Fruit fly (Drosophila melanogaster) whole organism, embryonic: ENCODE data around the gene Cdk5alpha.

Source experiments
- Adf1 ChIP-seq: fragments of 200-800 bp; sonication (Bioruptor generic); IDR thresholded peaks from 2 replicates; pipeline ENCODE4 v1.3.6; 2022; ENCODE audit warnings: missing biosample characterization, missing genetic modification characterization
- Atf-2 ChIP-seq: fragments of 200-800 bp; sonication (Bioruptor generic); optimal IDR thresholded peaks from 2 replicates; lab custom pipeline; 2016; ENCODE audit warnings: missing biosample characterization, missing genetic modification characterization
- B-H2 ChIP-seq: fragments of 200-800 bp; sonication (Bioruptor generic); optimal IDR thresholded peaks from 2 replicates; lab custom pipeline; 2018; ENCODE audit warnings: missing biosample characterization, mild to moderate bottlenecking, missing genetic modification characterization
- BtbVII ChIP-seq: fragments of 200-800 bp; sonication (Bioruptor generic); optimal IDR thresholded peaks from 3 replicates; lab custom pipeline; 2017; ENCODE audit warnings: missing biosample characterization, mild to moderate bottlenecking, missing genetic modification characterization
- CG10267 ChIP-seq: fragments of 200-800 bp; sonication (Bioruptor generic); optimal IDR thresholded peaks from 2 replicates; lab custom pipeline; 2018; ENCODE audit warnings: missing biosample characterization, mild to moderate bottlenecking, missing genetic modification characterization, moderate library complexity
- CG12155 ChIP-seq: fragments of 200-800 bp; sonication (Bioruptor generic); optimal IDR thresholded peaks from 3 replicates; lab custom pipeline; 2016; ENCODE audit warnings: missing biosample characterization, missing genetic modification characterization
- CG12236 ChIP-seq: fragments of 200-800 bp; sonication (Bioruptor generic); optimal IDR thresholded peaks from 2 replicates; lab custom pipeline; 2016; ENCODE audit warnings: missing biosample characterization, missing genetic modification characterization
- CG13624 ChIP-seq: fragments of 200-800 bp; sonication (Bioruptor generic); optimal IDR thresholded peaks from 2 replicates; lab custom pipeline; 2016; ENCODE audit warnings: missing biosample characterization, missing genetic modification characterization
- CG14710 ChIP-seq: fragments of 200-800 bp; sonication (Bioruptor generic); optimal IDR thresholded peaks from 3 replicates; lab custom pipeline; 2019; ENCODE audit warnings: missing biosample characterization, mild to moderate bottlenecking, missing genetic modification characterization, moderate library complexity
- CG1792 ChIP-seq: fragments of 200-800 bp; sonication (Bioruptor generic); optimal IDR thresholded peaks from 2 replicates; lab custom pipeline; 2016; ENCODE audit warnings: missing biosample characterization, missing genetic modification characterization
- CG1832 ChIP-seq: fragments of 200-800 bp; sonication (Bioruptor generic); optimal IDR thresholded peaks from 2 replicates; lab custom pipeline; 2017; ENCODE audit warnings: missing biosample characterization, mild to moderate bottlenecking, missing genetic modification characterization, inconsistent platforms
- CG18599 ChIP-seq: fragments of 200-800 bp; sonication (Bioruptor generic); optimal IDR thresholded peaks from 3 replicates; lab custom pipeline; 2017; ENCODE audit warnings: missing biosample characterization, missing genetic modification characterization, mild to moderate bottlenecking, moderate library complexity, missing genetic modification reagents
- CG18764 ChIP-seq: fragments of 200-800 bp; sonication (Bioruptor generic); optimal IDR thresholded peaks from 3 replicates; lab custom pipeline; 2016; ENCODE audit warnings: missing biosample characterization, missing genetic modification characterization
- CG32767 ChIP-seq: fragments of 200-800 bp; sonication (Bioruptor generic); IDR thresholded peaks from 2 replicates; pipeline ENCODE4 v1.3.6; 2022; ENCODE audit warnings: missing biosample characterization, missing genetic modification characterization
- CG33213 ChIP-seq: fragments of 200-800 bp; sonication (Bioruptor generic); optimal IDR thresholded peaks from 3 replicates; lab custom pipeline; 2016; ENCODE audit warnings: missing biosample characterization, missing genetic modification characterization
- CG34422 ChIP-seq: fragments of 200-800 bp; sonication (Bioruptor generic); IDR thresholded peaks from 3 replicates; pipeline ENCODE4 v1.3.6; 2022; ENCODE audit warnings: missing biosample characterization, missing genetic modification characterization
- CG6765 ChIP-seq: fragments of 200-800 bp; sonication (Bioruptor generic); optimal IDR thresholded peaks from 3 replicates; lab custom pipeline; 2017; ENCODE audit warnings: missing biosample characterization, mild to moderate bottlenecking, missing genetic modification characterization
- CG7987 ChIP-seq: fragments of 200-800 bp; sonication (Bioruptor generic); optimal IDR thresholded peaks from 2 replicates; lab custom pipeline; 2018; ENCODE audit warnings: missing biosample characterization, mild to moderate bottlenecking, missing genetic modification characterization, moderate library complexity
- CG8359 ChIP-seq: fragments of 200-800 bp; sonication (Bioruptor generic); optimal IDR thresholded peaks from 2 replicates; lab custom pipeline; 2017; ENCODE audit warnings: missing biosample characterization, mild to moderate bottlenecking, missing genetic modification characterization, borderline replicate concordance
- CG9797 ChIP-seq: fragments of 200-800 bp; sonication (Bioruptor generic); optimal IDR thresholded peaks from 3 replicates; lab custom pipeline; 2018; ENCODE audit warnings: missing biosample characterization, mild to moderate bottlenecking, missing genetic modification characterization
- CoRest ChIP-seq: fragments of 200-800 bp; sonication (Bioruptor generic); optimal IDR thresholded peaks from 3 replicates; lab custom pipeline; 2018; ENCODE audit warnings: missing biosample characterization, mild to moderate bottlenecking, missing genetic modification characterization, moderate library complexity
- Doc3 ChIP-seq: fragments of 200-800 bp; sonication (Bioruptor generic); IDR thresholded peaks from 3 replicates; pipeline ENCODE4 v1.3.6; 2022; ENCODE audit warnings: missing biosample characterization, missing genetic modification characterization; ENCODE audit not compliant: partially characterized antibody
- Elba2 ChIP-seq: fragments of 200-800 bp; sonication (Bioruptor generic); optimal IDR thresholded peaks from 3 replicates; lab custom pipeline; 2016; ENCODE audit warnings: missing biosample characterization, missing genetic modification characterization
- GATAe ChIP-seq: fragments of 200-800 bp; sonication (Bioruptor generic); conservative IDR thresholded peaks from 2 replicates; pipeline ENCODE4 v1.3.6; 2022; ENCODE audit warnings: missing biosample characterization, missing genetic modification characterization
- Hey ChIP-seq: fragments of 200-800 bp; sonication (Bioruptor generic); optimal IDR thresholded peaks from 3 replicates; lab custom pipeline; 2018; ENCODE audit warnings: missing biosample characterization, mild to moderate bottlenecking, missing genetic modification characterization
- Hr39 ChIP-seq: fragments of >200 bp; optimal IDR thresholded peaks from 2 replicates; lab custom pipeline; 2017
- MTF-1 ChIP-seq: fragments of 200-800 bp; sonication (Bioruptor generic); optimal IDR thresholded peaks from 2 replicates; lab custom pipeline; 2018; ENCODE audit warnings: missing biosample characterization, mild to moderate bottlenecking, missing genetic modification characterization, borderline replicate concordance
- Mad ChIP-seq: fragments of 200-800 bp; sonication (Bioruptor generic); optimal IDR thresholded peaks from 2 replicates; lab custom pipeline; 2016; ENCODE audit warnings: missing biosample characterization, missing genetic modification characterization
- NC2β ChIP-seq: fragments of 200-800 bp; sonication (Bioruptor generic); optimal IDR thresholded peaks from 2 replicates; lab custom pipeline; 2016; ENCODE audit warnings: missing biosample characterization, missing genetic modification characterization
- Oaz ChIP-seq: fragments of 200-800 bp; sonication (Bioruptor generic); IDR thresholded peaks from 2 replicates; pipeline ENCODE4 v1.3.6; 2022; ENCODE audit warnings: missing biosample characterization, missing genetic modification characterization
- PHDP ChIP-seq: fragments of 200-800 bp; sonication (Bioruptor generic); optimal IDR thresholded peaks from 3 replicates; lab custom pipeline; 2018; ENCODE audit warnings: missing biosample characterization, mild to moderate bottlenecking, missing genetic modification characterization, moderate library complexity
- Poxn ChIP-seq: fragments of 200-800 bp; sonication (Bioruptor generic); IDR thresholded peaks from 2 replicates; pipeline ENCODE4 v1.3.6; 2022; ENCODE audit warnings: missing biosample characterization, missing genetic modification characterization
- Sox100B ChIP-seq: fragments of 200-800 bp; sonication (Bioruptor generic); optimal IDR thresholded peaks from 3 replicates; lab custom pipeline; 2018; ENCODE audit warnings: missing biosample characterization, mild to moderate bottlenecking, missing genetic modification characterization
- Sox102F ChIP-seq: fragments of 200-800 bp; sonication (Bioruptor generic); optimal IDR thresholded peaks from 2 replicates; lab custom pipeline; 2018; ENCODE audit warnings: missing biosample characterization, mild to moderate bottlenecking, missing genetic modification characterization, moderate library complexity
- Sry-β ChIP-seq: fragments of 200-800 bp; sonication (Bioruptor generic); optimal IDR thresholded peaks from 2 replicates; lab custom pipeline; 2018; ENCODE audit warnings: missing biosample characterization, mild to moderate bottlenecking, missing genetic modification characterization, moderate library complexity
- ase ChIP-seq: fragments of 200-800 bp; sonication (Bioruptor generic); IDR thresholded peaks from 3 replicates; pipeline ENCODE4 v1.3.6; 2022; ENCODE audit warnings: missing biosample characterization, missing genetic modification characterization
- bab2 ChIP-seq: fragments of 200-800 bp; sonication (Bioruptor generic); optimal IDR thresholded peaks from 2 replicates; lab custom pipeline; 2016; ENCODE audit warnings: missing biosample characterization, missing genetic modification characterization
- bsh ChIP-seq, 2 experiments: fragments of 200-800 bp; sonication (Bioruptor generic); optimal IDR thresholded peaks; 2 replicates each; lab custom pipeline; 2017 to 2018; ENCODE audit warnings: mild to moderate bottlenecking in 2 of 2, missing biosample characterization in 2 of 2, missing genetic modification characterization in 2 of 2, moderate library complexity in 1 of 2
- cad ChIP-seq: fragments of >200 bp; optimal IDR thresholded peaks from 2 replicates; lab custom pipeline; 2017; ENCODE audit warnings: missing biosample characterization, missing genetic modification characterization
- corto ChIP-seq: fragments of 200-800 bp; sonication (Bioruptor generic); optimal IDR thresholded peaks from 2 replicates; lab custom pipeline; 2016; ENCODE audit warnings: missing biosample characterization, mild to moderate bottlenecking, missing genetic modification characterization, moderate library complexity
- da ChIP-seq: fragments of 200-800 bp; sonication (Bioruptor generic); optimal IDR thresholded peaks from 2 replicates; lab custom pipeline; 2016; ENCODE audit warnings: missing biosample characterization, missing genetic modification characterization
- danr ChIP-seq: fragments of 200-800 bp; sonication (Bioruptor generic); IDR thresholded peaks from 2 replicates; pipeline ENCODE4 v1.3.6; 2022; ENCODE audit warnings: missing biosample characterization, missing genetic modification characterization
- gce ChIP-seq: fragments of 200-800 bp; sonication (Bioruptor generic); IDR thresholded peaks from 3 replicates; pipeline ENCODE4 v1.3.6; 2022; ENCODE audit warnings: missing biosample characterization, missing genetic modification characterization
- gfzf ChIP-seq: fragments of 200-800 bp; sonication (Bioruptor generic); optimal IDR thresholded peaks from 2 replicates; lab custom pipeline; 2016; ENCODE audit warnings: missing biosample characterization, mild to moderate bottlenecking, missing genetic modification characterization, moderate library complexity
- gsb ChIP-seq: fragments of 200-800 bp; sonication (Bioruptor generic); IDR thresholded peaks from 2 replicates; pipeline ENCODE4 v1.3.6; 2022; ENCODE audit warnings: missing biosample characterization, missing genetic modification characterization
- hbn ChIP-seq: fragments of 200-800 bp; sonication (Bioruptor generic); IDR thresholded peaks from 2 replicates; pipeline ENCODE4 v1.3.6; 2022; ENCODE audit warnings: missing biosample characterization, missing genetic modification characterization; ENCODE audit not compliant: partially characterized antibody
- nom ChIP-seq: fragments of 200-800 bp; sonication (Bioruptor generic); optimal IDR thresholded peaks from 2 replicates; lab custom pipeline; 2017; ENCODE audit warnings: missing biosample characterization, missing genetic modification characterization, mild to moderate bottlenecking, moderate library complexity, missing genetic modification reagents
- otp ChIP-seq: fragments of 200-800 bp; sonication (Bioruptor generic); IDR thresholded peaks from 3 replicates; pipeline ENCODE4, ENCODE4 v1.3.6; 2022; ENCODE audit warnings: missing biosample characterization, missing genetic modification characterization
- pzg ChIP-seq: fragments of 200-800 bp; sonication (Bioruptor generic); optimal IDR thresholded peaks from 3 replicates; lab custom pipeline; 2018; ENCODE audit warnings: missing biosample characterization, mild to moderate bottlenecking, missing genetic modification characterization, moderate library complexity
- schlank ChIP-seq: fragments of 200-800 bp; sonication (Bioruptor generic); optimal IDR thresholded peaks from 2 replicates; lab custom pipeline; 2018; ENCODE audit warnings: missing biosample characterization, mild to moderate bottlenecking, missing genetic modification characterization
- trem ChIP-seq: fragments of 200-800 bp; optimal IDR thresholded peaks from 3 replicates; lab custom pipeline; 2019; ENCODE audit warnings: missing biosample characterization, mild to moderate bottlenecking, missing genetic modification characterization, moderate library complexity
- zfh2 ChIP-seq: fragments of 200-800 bp; sonication (Bioruptor generic); optimal IDR thresholded peaks from 2 replicates; lab custom pipeline; 2016; ENCODE audit warnings: missing biosample characterization, missing genetic modification characterization

Cdk5alpha gene

dm6 chr2L:10299810-10300147, 11.0 kb downstream of the Cdk5alpha start, which contains the start of gene CYLD (continued):
- peak; percentile 44 for TF ChIP-seq CG13624 (GFP tag; lab: Kevin White, UChicago)
- no peak for TF ChIP-seq Doc3 (GFP tag; lab: Robert Waterston, UW)
- TF ChIP-seq PHDP (tag; lab: Kevin White, UChicago): peak; percentile 85
- TF ChIP-seq corto: no peak
- TF ChIP-seq CG9797 (GFP tag; lab: Kevin White, UChicago): no peak
- no peak for TF ChIP-seq danr (GFP tag; lab: Robert Waterston, UW)
- TF ChIP-seq schlank (tag; lab: Kevin White, UChicago): no peak
- TF ChIP-seq gsb (GFP tag; lab: Robert Waterston, UW): no peak
- TF ChIP-seq CG12236 (GFP tag; lab: Kevin White, UChicago): no peak
- TF ChIP-seq Elba2 (GFP tag; lab: Kevin White, UChicago): no peak
- TF ChIP-seq gfzf (GFP tag; lab: Kevin White, UChicago): peak; percentile 37
- TF ChIP-seq CG14710: peak; percentile 75
- TF ChIP-seq Mad (GFP tag; lab: Kevin White, UChicago): no peak
- no peak for TF ChIP-seq gce
- peak; percentile 41 for TF ChIP-seq BtbVII (GFP tag; lab: Kevin White, UChicago)
- peak; percentile 74 for TF ChIP-seq CoRest (tag; lab: Kevin White, UChicago)
- TF ChIP-seq cad (GFP tag; lab: Kevin White, UChicago): no peak
- no peak for TF ChIP-seq CG1832 (GFP tag; lab: Kevin White, UChicago)
- TF ChIP-seq Hey (tag; lab: Kevin White, UChicago): no peak
- peak; percentile 17 for TF ChIP-seq bab2 (GFP tag; lab: Kevin White, UChicago)
- no peak for TF ChIP-seq CG8359 (GFP tag; lab: Kevin White, UChicago)
- TF ChIP-seq NC2β (GFP tag; lab: Kevin White, UChicago): no peak
- no peak for TF ChIP-seq Atf-2 (GFP tag; lab: Kevin White, UChicago)
- TF ChIP-seq CG34422 (GFP tag; lab: Robert Waterston, UW): no peak; the same call in 2 of the 3 replicates
- TF ChIP-seq Sox102F (GFP tag; lab: Kevin White, UChicago): peak; percentile 84
- no peak for TF ChIP-seq CG32767 (GFP tag; lab: Robert Waterston, UW)
- TF ChIP-seq Adf1 (GFP tag; lab: Robert Waterston, UW): peak; percentile 40; the same call in 1 of the 2 replicates
- TF ChIP-seq da: no peak
- peak; percentile 75 for TF ChIP-seq trem
- peak; percentile 26 for TF ChIP-seq nom (GFP tag; lab: Kevin White, UChicago)
- peak; percentile 42 for TF ChIP-seq CG18764 (GFP tag; lab: Kevin White, UChicago)
- no peak for TF ChIP-seq Hr39
- TF ChIP-seq Oaz (GFP tag; lab: Robert Waterston, UW): no peak
- peak; percentile 57 for TF ChIP-seq Sox100B
- no peak for TF ChIP-seq Sry-β (GFP tag; lab: Kevin White, UChicago)
- TF ChIP-seq CG12155 (GFP tag; lab: Kevin White, UChicago): peak; percentile 41
- TF ChIP-seq CG6765 (GFP tag; lab: Kevin White, UChicago): peak; percentile 18
- TF ChIP-seq Poxn (GFP tag; lab: Robert Waterston, UW): no peak
- TF ChIP-seq otp (GFP tag; lab: Robert Waterston, UW): no peak
- no peak for TF ChIP-seq CG7987
- no peak for TF ChIP-seq CG33213
- no peak for TF ChIP-seq CG18599 (GFP tag; lab: Kevin White, UChicago)
- peak; percentile 32 for TF ChIP-seq pzg
- no peak for TF ChIP-seq GATAe
- TF ChIP-seq CG10267 (tag; lab: Kevin White, UChicago): peak; percentile 77
- TF ChIP-seq bsh (GFP tag; optimal IDR thresholded peaks at IDR 0.05; lab: Kevin White, UChicago): peak in 1 of 2 experiments; percentile 83
- TF ChIP-seq ase (GFP tag; lab: Robert Waterston, UW): no peak; the same call in 2 of the 3 replicates
- TF ChIP-seq CG1792 (GFP tag; lab: Kevin White, UChicago): no peak
- no peak for TF ChIP-seq MTF-1
- TF ChIP-seq B-H2: peak; percentile 14
- no peak for TF ChIP-seq hbn (GFP tag; lab: Robert Waterston, UW)
- TF ChIP-seq zfh2: no peak
